Fruit fly (Drosophila melanogaster) S2 (cell line): ENCODE data around the gene Sar1.

Experiments used
- CG8478 ChIP-seq: fragments of >200 bp; optimal IDR thresholded peaks from 2 replicates; lab custom pipeline; 2018
- CTCF ChIP-seq, 2 experiments: fragments of >200 bp; optimal IDR thresholded peaks; 2 replicates each; lab custom pipeline; 2018

DNA sequence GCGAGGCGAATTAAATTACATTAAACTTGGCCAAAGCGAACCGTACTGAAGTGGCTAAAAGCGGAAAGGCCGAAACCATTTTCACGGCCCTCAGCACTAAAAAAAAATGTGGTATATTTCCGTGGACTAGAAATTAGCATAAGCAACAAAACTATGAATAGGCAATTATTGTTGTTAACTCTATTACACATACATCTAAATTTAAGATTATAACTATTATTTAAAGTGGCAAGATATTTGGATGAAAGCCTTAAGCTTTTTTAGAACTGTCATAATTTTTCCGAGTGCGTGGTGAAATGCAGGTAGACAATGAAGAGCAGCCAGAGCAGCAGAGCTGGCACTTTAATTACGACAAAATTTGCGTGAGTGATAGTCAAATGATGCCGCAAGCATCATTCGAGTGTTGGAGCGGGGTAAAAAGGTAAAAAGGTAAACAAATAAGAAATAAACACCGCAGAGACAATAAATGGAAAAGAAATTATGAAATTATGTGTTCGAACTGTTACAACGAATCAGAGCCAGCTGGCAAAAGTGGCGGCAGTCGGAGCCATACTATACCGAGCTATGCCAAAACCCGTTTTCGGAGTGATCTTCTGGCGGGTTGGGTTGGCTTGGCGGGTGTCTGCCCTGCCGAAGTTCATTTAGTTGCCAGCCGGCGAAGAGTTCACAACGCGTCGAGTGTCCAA lies 27.7 kb upstream of the Sar1 start, which contains the start of gene CG7080:
- TF ChIP-seq CTCF (optimal IDR thresholded peaks at IDR 0.05; lab: Kevin White, UChicago) (no peak), CG8478 (no peak)
